Worm (Caenorhabditis elegans) whole organism, L2 larva: ENCODE data around the gene F18A12.2.
"Not testable (repeated sequence)": the region's sequence is repeated elsewhere in the genome, so short reads cannot be mapped to it uniquely, and the experiment has no call there.

Experiments
- C34F6.9 ChIP-seq: fragments of 150-350 bp; optimal IDR thresholded peaks from 2 replicates; lab custom pipeline; 2014; ENCODE audit warnings: missing biosample characterization, missing genetic modification characterization
- F13H6.1 ChIP-seq: sonication (generic microtip); optimal IDR thresholded peaks from 2 replicates; lab custom pipeline; 2016; ENCODE audit warnings: missing genetic modification characterization, missing compliant biosample characterization
- R02D3.7 ChIP-seq: fragments of 150-350 bp; optimal IDR thresholded peaks from 2 replicates; lab custom pipeline; 2014; ENCODE audit warnings: missing biosample characterization, missing genetic modification characterization
- Y55F3AM.14 ChIP-seq: fragments of 200-800 bp; sonication (Bioruptor generic); optimal IDR thresholded peaks from 2 replicates; lab custom pipeline; 2018; ENCODE audit warnings: mild to moderate bottlenecking, missing genetic modification characterization, missing compliant biosample characterization
- alr-1 ChIP-seq: fragments of 150-350 bp; optimal IDR thresholded peaks from 2 replicates; lab custom pipeline; 2014; ENCODE audit warnings: missing biosample characterization, missing genetic modification characterization
- aly-2 ChIP-seq: fragments of 150-350 bp; optimal IDR thresholded peaks from 2 replicates; lab custom pipeline; 2014; ENCODE audit warnings: missing biosample characterization, missing genetic modification characterization
- ceh-16 ChIP-seq: fragments of 150-350 bp; optimal IDR thresholded peaks from 2 replicates; lab custom pipeline; 2014; ENCODE audit warnings: missing biosample characterization, missing genetic modification characterization
- crh-2 ChIP-seq: sonication (generic microtip); optimal IDR thresholded peaks from 2 replicates; lab custom pipeline; 2017; ENCODE audit warnings: missing biosample characterization, missing genetic modification characterization
- dmd-4 ChIP-seq: sonication (generic microtip); optimal IDR thresholded peaks from 2 replicates; lab custom pipeline; 2017; ENCODE audit warnings: missing biosample characterization, missing genetic modification characterization
- egl-27 ChIP-seq: sonication (generic microtip); optimal IDR thresholded peaks from 3 replicates; lab custom pipeline; 2017; ENCODE audit warnings: missing biosample characterization, missing genetic modification reagents, missing genetic modification characterization
- fos-1 ChIP-seq: fragments of 150-350 bp; optimal IDR thresholded peaks from 2 replicates; lab custom pipeline; 2014; ENCODE audit warnings: missing biosample characterization, missing genetic modification characterization
- gmeb-1 ChIP-seq: fragments of 150-350 bp; optimal IDR thresholded peaks from 2 replicates; lab custom pipeline; 2014; ENCODE audit warnings: missing biosample characterization, missing genetic modification characterization
- lin-11 ChIP-seq: fragments of 150-350 bp; sonication (generic microtip); optimal IDR thresholded peaks from 2 replicates; lab custom pipeline; 2014; ENCODE audit warnings: missing biosample characterization, missing genetic modification characterization, inconsistent platforms, mixed read lengths
- lin-13 ChIP-seq: fragments of 150-350 bp; optimal IDR thresholded peaks from 2 replicates; lab custom pipeline; 2014; ENCODE audit warnings: missing biosample characterization, missing genetic modification reagents, missing genetic modification characterization
- lin-39 ChIP-seq: fragments of 150-350 bp; optimal IDR thresholded peaks from 2 replicates; lab custom pipeline; 2014; ENCODE audit warnings: missing biosample characterization, missing genetic modification reagents, missing genetic modification characterization
- lsy-2 ChIP-seq, 2 experiments: fragments of 150-350 bp in 1 of 2; sonication (generic microtip) in 1 of 2; optimal IDR thresholded peaks; 2 replicates each; lab custom pipeline; 2014 to 2017; ENCODE audit warnings: missing biosample characterization in 2 of 2, missing genetic modification characterization in 2 of 2
- mbf-1 ChIP-seq: sonication (generic microtip); optimal IDR thresholded peaks from 2 replicates; lab custom pipeline; 2017; ENCODE audit warnings: missing biosample characterization, missing genetic modification characterization
- mdl-1 ChIP-seq, 2 experiments: fragments of 150-350 bp in 1 of 2; sonication (generic microtip) in 1 of 2; optimal IDR thresholded peaks; 2 replicates each; lab custom pipeline; 2017; ENCODE audit warnings: missing biosample characterization in 2 of 2, missing genetic modification characterization in 2 of 2
- nhr-10 ChIP-seq: sonication (generic microtip); optimal IDR thresholded peaks from 2 replicates; lab custom pipeline; 2017; ENCODE audit warnings: missing biosample characterization, missing genetic modification characterization
- nhr-12 ChIP-seq: fragments of 150-350 bp; optimal IDR thresholded peaks from 2 replicates; lab custom pipeline; 2014; ENCODE audit warnings: missing biosample characterization, missing genetic modification characterization
- nhr-129 ChIP-seq: fragments of 150-350 bp; optimal IDR thresholded peaks from 2 replicates; lab custom pipeline; 2014; ENCODE audit warnings: missing biosample characterization, missing genetic modification characterization
- nhr-21 ChIP-seq: fragments of 150-350 bp; optimal IDR thresholded peaks from 2 replicates; lab custom pipeline; 2014; ENCODE audit warnings: missing biosample characterization, missing genetic modification characterization
- nhr-23 ChIP-seq: fragments of 150-350 bp; optimal IDR thresholded peaks from 2 replicates; lab custom pipeline; 2014; ENCODE audit warnings: missing biosample characterization, missing genetic modification reagents, missing genetic modification characterization
- nhr-237 ChIP-seq: fragments of 150-350 bp; optimal IDR thresholded peaks from 2 replicates; lab custom pipeline; 2014; ENCODE audit warnings: missing biosample characterization, missing genetic modification characterization
- nhr-6 ChIP-seq: fragments of 150-350 bp; optimal IDR thresholded peaks from 2 replicates; lab custom pipeline; 2014; ENCODE audit warnings: missing biosample characterization, missing genetic modification characterization
- peb-1 ChIP-seq: fragments of 150-350 bp; optimal IDR thresholded peaks from 2 replicates; lab custom pipeline; 2014; ENCODE audit warnings: missing biosample characterization, missing genetic modification characterization
- sem-4 ChIP-seq: fragments of 150-350 bp; optimal IDR thresholded peaks from 2 replicates; lab custom pipeline; 2014; ENCODE audit warnings: missing biosample characterization, missing genetic modification reagents, missing genetic modification characterization
- skn-1 ChIP-seq: sonication (generic microtip); optimal IDR thresholded peaks from 2 replicates; lab custom pipeline; 2017; ENCODE audit warnings: missing biosample characterization, missing genetic modification characterization
- snpc-4 ChIP-seq: fragments of 150-350 bp; optimal IDR thresholded peaks from 2 replicates; lab custom pipeline; 2014; ENCODE audit warnings: missing biosample characterization, missing genetic modification characterization
- unc-39 ChIP-seq: fragments of 150-350 bp; optimal IDR thresholded peaks from 2 replicates; lab custom pipeline; 2014; ENCODE audit warnings: missing biosample characterization, missing genetic modification characterization
- unc-55 ChIP-seq: fragments of 150-350 bp; sonication (generic microtip); optimal IDR thresholded peaks from 3 replicates; lab custom pipeline; 2014; ENCODE audit warnings: missing biosample characterization, missing genetic modification reagents, missing genetic modification characterization
- zag-1 ChIP-seq: fragments of 150-350 bp; optimal IDR thresholded peaks from 2 replicates; lab custom pipeline; 2014; ENCODE audit warnings: missing biosample characterization, missing genetic modification characterization
- ztf-4 ChIP-seq: fragments of 150-350 bp; optimal IDR thresholded peaks from 2 replicates; lab custom pipeline; 2014; ENCODE audit warnings: missing biosample characterization, missing genetic modification characterization

The F18A12.2 gene

DNA sequence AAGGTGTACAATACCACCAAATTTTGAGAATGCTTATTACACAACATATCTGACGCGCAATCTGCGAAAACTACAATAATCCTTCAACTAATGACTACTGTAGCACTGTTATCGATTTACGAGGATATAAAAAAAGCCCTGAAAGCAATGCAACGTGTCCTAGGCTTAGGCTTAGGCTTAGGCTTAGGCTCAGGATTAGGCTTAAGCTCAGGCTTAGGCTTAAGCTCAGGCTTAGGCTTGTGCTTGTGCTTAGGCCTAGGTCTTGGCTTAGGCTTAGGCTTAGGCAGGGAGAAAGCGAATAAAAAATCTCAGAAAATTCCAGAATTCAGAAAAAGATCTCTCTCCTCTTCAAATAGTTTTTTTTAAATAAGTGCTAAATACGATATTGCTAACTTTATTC is 44.5 kb downstream of the F18A12.2 start:
- no peak for TF ChIP-seq Y55F3AM.14 (GFP tag; lab: Kevin White, UChicago)
- TF ChIP-seq crh-2: no peak
- TF ChIP-seq alr-1 (tag; lab: Kevin White, UChicago): no peak
- no peak for TF ChIP-seq nhr-23
- TF ChIP-seq dmd-4: no peak
- TF ChIP-seq F13H6.1 (tag; lab: Kevin White, UChicago): no peak
- TF ChIP-seq lin-11 (tag; lab: Kevin White, UChicago): no peak
- TF ChIP-seq nhr-21: no peak
- no peak for TF ChIP-seq fos-1
- no peak for TF ChIP-seq R02D3.7 (tag; lab: Kevin White, UChicago)
- TF ChIP-seq zag-1: no peak
- no peak for TF ChIP-seq nhr-6
- no peak for TF ChIP-seq C34F6.9 (tag; lab: Kevin White, UChicago)
- TF ChIP-seq mdl-1 (tag; optimal IDR thresholded peaks at IDR 0.05; lab: Kevin White, UChicago): no peak
- no peak for TF ChIP-seq nhr-129 (tag; lab: Kevin White, UChicago)
- no peak for TF ChIP-seq mbf-1 (tag; lab: Kevin White, UChicago)
- no peak for TF ChIP-seq ceh-16
- no peak for TF ChIP-seq lin-13 (GFP tag; lab: Kevin White, UChicago)
- no peak for TF ChIP-seq nhr-10 (tag; lab: Kevin White, UChicago)

DNA sequence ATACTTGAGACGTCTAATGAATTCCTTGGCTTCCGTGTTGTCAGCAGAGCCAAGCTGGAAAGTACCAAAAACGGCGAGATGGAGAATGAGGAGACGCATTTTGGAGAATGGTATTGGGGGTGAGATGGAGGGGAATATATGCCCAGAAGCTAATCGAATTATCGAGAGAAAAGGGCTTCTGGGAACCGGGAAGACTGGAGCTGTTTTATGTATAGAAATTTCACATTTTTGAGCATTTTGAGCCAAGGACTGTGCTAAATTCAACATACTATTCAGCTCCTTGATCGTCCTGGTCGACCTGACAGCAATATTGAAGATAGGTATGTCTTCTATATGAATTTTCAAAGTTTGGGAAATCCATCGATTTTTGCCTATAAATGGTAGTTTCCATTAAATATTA is 45.4 kb downstream of the F18A12.2 start, which contains the start of gene C16C8.7:
TSS of gene C16C8.7 (minus strand) at position 101 of the 400 bp plus-strand sequence.
- no peak for TF ChIP-seq skn-1 (tag; lab: Kevin White, UChicago)
- no peak for TF ChIP-seq nhr-12 (tag; lab: Kevin White, UChicago)
- TF ChIP-seq nhr-23: no peak
- TF ChIP-seq lin-39 (tag; lab: Kevin White, UChicago): no peak
- no peak for TF ChIP-seq unc-39 (tag; lab: Kevin White, UChicago)
- TF ChIP-seq nhr-129 (tag; lab: Kevin White, UChicago): no peak
- no peak for TF ChIP-seq nhr-237 (tag; lab: Kevin White, UChicago)
- TF ChIP-seq sem-4: no peak
- TF ChIP-seq ztf-4 (tag; lab: Kevin White, UChicago): no peak
- TF ChIP-seq nhr-21: no peak
- no peak for TF ChIP-seq gmeb-1 (tag; lab: Kevin White, UChicago)
- no peak for TF ChIP-seq nhr-10 (tag; lab: Kevin White, UChicago)
- no peak for TF ChIP-seq egl-27 (tag; lab: Kevin White, UChicago)
- no peak for TF ChIP-seq peb-1 (tag; lab: Kevin White, UChicago)

DNA sequence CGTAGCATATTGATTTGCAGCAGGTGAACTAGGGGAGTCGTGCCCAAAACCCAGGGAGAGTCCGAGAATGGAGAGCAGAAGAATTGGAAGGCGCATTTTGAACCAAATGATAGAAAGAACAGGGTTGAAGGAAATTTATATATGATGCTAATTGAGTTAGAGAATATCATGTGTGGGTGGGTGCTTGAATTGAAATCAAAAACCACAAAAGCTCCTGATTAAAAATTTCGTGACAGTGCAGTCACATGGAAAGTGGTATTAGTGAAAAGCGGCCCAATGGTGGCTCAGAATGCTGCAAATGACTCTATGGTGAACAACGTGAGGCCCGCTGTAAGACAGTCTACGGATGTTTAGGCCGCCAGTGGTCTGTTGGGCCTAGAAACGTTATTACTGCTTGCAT is 46.9 kb downstream of the F18A12.2 start, which contains the start of gene C16C8.8:
TSS of gene C16C8.8 (minus strand) at position 101 of the 400 bp plus-strand sequence.
- TF ChIP-seq aly-2 (tag; lab: Kevin White, UChicago): no peak
- no peak for TF ChIP-seq nhr-129 (tag; lab: Kevin White, UChicago)
- TF ChIP-seq sem-4: no peak
- no peak for TF ChIP-seq nhr-21

DNA sequence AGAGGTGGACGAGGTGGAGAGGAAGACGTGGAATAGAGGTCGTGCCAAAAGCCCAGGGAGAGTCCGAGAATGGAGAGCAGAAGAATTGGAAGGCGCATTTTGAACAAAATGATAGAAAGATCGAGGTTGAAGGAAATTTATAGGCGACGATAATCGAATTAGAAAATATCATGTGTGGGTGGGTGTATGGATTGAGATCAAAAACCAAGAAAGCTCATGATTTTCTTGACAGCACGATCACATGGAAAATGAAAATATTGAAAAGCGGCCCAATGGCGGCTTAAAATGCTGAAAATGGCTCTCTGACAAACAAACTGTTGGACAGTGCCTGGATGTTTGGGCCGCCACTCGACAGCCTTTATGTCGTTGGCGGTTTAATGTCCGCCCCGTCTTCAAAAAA is 48.4 kb downstream of the F18A12.2 start, which contains the start of gene C16C8.9:
TSS of gene C16C8.9 (minus strand) at position 101 of the 400 bp plus-strand sequence.
- no peak for TF ChIP-seq unc-39 (tag; lab: Kevin White, UChicago)
- TF ChIP-seq mbf-1 (tag; lab: Kevin White, UChicago): no peak

DNA sequence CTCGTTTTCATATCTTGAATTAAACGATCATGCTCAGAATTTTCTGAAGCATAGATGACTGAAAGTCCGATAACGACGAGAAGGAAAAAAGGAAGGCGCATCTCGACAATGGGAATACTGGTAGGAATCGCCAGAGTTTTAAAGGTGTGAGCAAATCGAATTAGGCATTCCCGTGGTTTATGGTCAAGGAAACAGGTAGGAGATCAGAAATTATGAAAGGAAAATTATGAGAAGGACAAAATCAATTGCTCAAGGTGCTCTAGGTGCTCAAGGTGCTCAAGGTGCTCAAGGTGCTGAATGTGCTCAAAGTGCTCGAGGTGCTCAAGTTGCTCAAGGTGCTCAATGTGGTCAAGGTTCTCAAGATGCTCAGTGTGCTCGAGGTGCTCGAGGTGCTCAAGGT is 49.9 kb downstream of the F18A12.2 start, which contains the start of gene C16C8.10:
TSS of gene C16C8.10 (minus strand) at position 101 of the 400 bp plus-strand sequence.
- not testable (repeated sequence) for TF ChIP-seq unc-55; snpc-4 (tag; lab: Kevin White, UChicago); lsy-2 (tag; optimal IDR thresholded peaks at IDR 0.05; lab: Kevin White, UChicago)
